Fruit fly (Drosophila melanogaster) whole organism, larva: ENCODE results near the gene CG4074.

Experiments used
- noc ChIP-seq: fragments of 200-800 bp; sonication (Bioruptor generic); optimal IDR thresholded peaks from 3 replicates; lab custom pipeline; 2019; ENCODE audit warnings: missing biosample characterization, mild to moderate bottlenecking, missing genetic modification characterization, moderate library complexity

CG4074 gene

dm6 chr3L:20769350-20769749 is at the start of gene CG4074, which contains the start of gene CG4186:
Gene CG4074, minus strand, starts transcription at chr3L:20769500.
Gene CG4186, plus strand, starts transcription at chr3L:20769586.
- no peak for TF ChIP-seq noc

- TF ChIP-seq noc = no peak
These were observed 48.6 kb upstream of the CG4074 start, which contains the start of gene Mst77F for dm6 chr3L:20817927-20818326. Gene Mst77F, minus strand, starts transcription at chr3L:20818027.

- TF ChIP-seq noc = no peak
These were observed 46.5 kb upstream of the CG4074 start, which contains the start of the genes CG3618 and Pka-R1 for dm6 chr3L:20815666-20816375. Gene CG3618, minus strand, starts transcription at chr3L:20816075. Gene Pka-R1, plus strand, starts transcription at chr3L:20816118.

- no peak for TF ChIP-seq noc
These were observed 40.0 kb upstream of the CG4074 start, which contains the start of the genes CG3634 and HIPP1 for dm6 chr3L:20809088-20809999. Gene CG3634, minus strand, starts transcription at chr3L:20809272. Gene HIPP1, plus strand, starts transcription at chr3L:20809669.

- no peak for TF ChIP-seq noc
These were observed 30.9 kb upstream of the CG4074 start, which contains the start of gene Spc105R for dm6 chr3L:20800208-20800607. Gene Spc105R, plus strand, starts transcription at chr3L:20800410.

dm6 chr3L:20798325-20798846 is 29.1 kb upstream of the CG4074 start, which contains the start of the genes CG3698 and tzn:
Gene CG3698, minus strand, starts transcription at chr3L:20798375.
Gene tzn, plus strand, starts transcription at chr3L:20798645.
- no peak for TF ChIP-seq noc

- TF ChIP-seq noc = no peak
These were observed 28.1 kb upstream of the CG4074 start for dm6 chr3L:20797379-20797778.

dm6 chr3L:20796757-20797156 is 27.5 kb upstream of the CG4074 start:
- TF ChIP-seq noc = no peak

dm6 chr3L:20792693-20793092 is 23.4 kb upstream of the CG4074 start, which contains the start of gene Six4:
Gene Six4, minus strand, starts transcription at chr3L:20792777.
- TF ChIP-seq noc = no peak

- TF ChIP-seq noc = no peak
These were observed 20.0 kb upstream of the CG4074 start for dm6 chr3L:20789299-20789698.

dm6 chr3L:20787835-20788380 is 18.6 kb upstream of the CG4074 start, which contains the start of gene CG11396:
Gene CG11396, minus strand, starts transcription at chr3L:20788137.
- no peak for TF ChIP-seq noc

dm6 chr3L:20785742-20786427 is 16.6 kb upstream of the CG4074 start, which contains the start of gene Pcif1:
Gene Pcif1, minus strand, starts transcription at chr3L:20786197.
- no peak for TF ChIP-seq noc

- peak; percentile 66 for TF ChIP-seq noc
These were observed 15.7 kb upstream of the CG4074 start for dm6 chr3L:20784812-20785671.

dm6 chr3L:20784394-20784793 is 15.1 kb upstream of the CG4074 start:
- no peak for TF ChIP-seq noc
